Worm (Caenorhabditis elegans): ENCODE data around the gene grl-27.

The grl-27 gene

DNA sequence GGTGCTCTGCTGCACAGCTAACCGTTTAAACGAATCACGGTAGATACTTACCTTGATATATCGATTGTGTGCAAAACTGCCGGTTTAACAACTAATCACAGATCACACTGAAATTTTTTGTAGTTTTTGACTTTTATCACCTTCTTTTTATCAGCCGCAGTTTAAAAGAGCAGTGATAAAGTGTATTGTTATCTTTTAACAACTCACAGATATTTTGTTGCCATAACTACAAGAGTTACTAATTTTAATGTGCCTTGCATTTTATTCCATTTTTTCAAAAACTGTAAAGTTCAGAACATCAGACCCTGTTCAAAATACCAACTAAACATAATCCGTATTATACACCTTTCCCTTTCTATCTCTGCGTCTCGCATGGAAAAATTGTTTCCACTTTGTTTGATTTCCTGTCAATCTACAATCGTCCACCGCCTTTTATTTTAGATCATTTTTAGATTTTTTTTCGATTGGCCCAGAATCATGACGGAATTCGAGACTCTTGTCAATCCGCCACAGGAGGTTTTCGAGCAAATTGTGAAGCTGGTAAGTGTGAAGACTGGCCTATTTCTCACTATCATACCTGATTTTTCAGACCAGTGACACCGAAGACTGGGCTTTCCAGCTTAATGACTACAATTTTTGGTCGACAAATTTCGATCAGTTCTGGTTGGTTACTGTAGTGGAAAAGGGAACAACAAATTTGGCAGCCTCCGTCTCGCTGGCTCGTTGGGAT lies 22.8 kb downstream of the grl-27 start, which contains the start of gene T24A6.20:
T24A6.20 (plus strand) TSS at position 395 of the 730 bp plus-strand sequence.
- TF ChIP-seq unc-62 (GFP tag; optimal IDR thresholded peaks at IDR 0.05), result no peak

DNA sequence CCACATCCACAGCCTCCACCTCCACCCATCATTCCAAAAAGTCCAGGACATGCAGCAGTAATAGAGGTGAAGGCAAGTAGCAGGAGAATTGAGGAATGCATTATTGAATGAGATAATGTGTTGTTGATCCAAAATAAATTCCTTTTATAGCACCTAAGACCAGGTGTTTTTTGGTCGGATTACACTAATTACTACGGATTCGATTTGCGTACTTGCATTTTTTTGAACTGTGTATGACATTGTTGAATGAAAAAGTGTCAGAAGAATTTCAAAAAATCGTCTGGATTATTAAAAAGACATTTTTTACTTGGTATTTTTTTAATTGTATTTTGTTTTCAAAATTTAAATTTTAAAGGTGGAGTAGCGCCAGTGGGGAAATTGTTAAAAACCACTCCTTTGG lies 23.9 kb downstream of the grl-27 start, which contains the start of gene grl-28:
grl-28 (minus strand) TSS at position 101 of the 400 bp plus-strand sequence.
- TF ChIP-seq unc-62 (GFP tag; optimal IDR thresholded peaks at IDR 0.05), result no peak

DNA sequence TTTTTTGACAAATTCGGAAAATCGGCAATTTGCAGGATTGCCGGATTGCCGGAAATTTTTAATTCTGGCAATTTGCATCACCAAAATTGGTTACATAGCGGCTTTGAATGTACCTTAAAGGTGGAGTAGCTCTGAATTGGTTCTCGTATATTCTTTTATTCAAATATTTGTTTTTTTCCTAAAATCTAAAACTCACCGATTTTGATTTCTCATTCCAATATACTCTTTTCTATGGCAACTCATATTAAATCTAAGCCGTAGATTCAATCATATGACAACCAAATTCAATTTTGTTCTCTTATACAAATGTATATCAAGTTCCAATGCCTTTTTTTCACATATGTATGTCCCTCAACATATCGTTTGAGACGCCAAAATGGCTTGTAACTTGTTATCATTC lies 26.1 kb downstream of the grl-27 start, which contains the start of gene sri-21:
sri-21 (plus strand) TSS at position 301 of the 400 bp plus-strand sequence.
- no peak for TF ChIP-seq unc-62 (GFP tag; optimal IDR thresholded peaks at IDR 0.05)

DNA sequence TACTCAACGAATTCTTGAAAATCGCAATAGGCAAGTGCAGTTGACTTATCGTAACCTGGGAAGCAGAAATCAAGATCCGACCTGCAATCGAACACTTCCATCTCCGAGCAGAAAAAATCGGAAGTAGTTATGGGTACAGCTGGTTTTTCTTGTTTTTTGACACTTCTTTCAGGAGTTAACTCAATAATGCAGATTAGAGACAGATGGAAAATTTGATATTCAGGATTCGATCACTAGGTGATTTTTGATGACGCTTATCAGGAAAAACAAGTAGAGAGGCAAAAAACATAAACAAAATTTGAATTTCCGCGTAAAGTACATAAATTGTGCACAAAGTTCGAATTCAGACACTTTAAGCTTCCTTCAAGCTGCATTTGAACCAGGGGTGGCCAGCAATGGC lies 26.9 kb downstream of the grl-27 start, which contains the start of gene srw-130:
srw-130 (minus strand) TSS at position 101 of the 400 bp plus-strand sequence.
- no peak for TF ChIP-seq unc-62 (GFP tag; optimal IDR thresholded peaks at IDR 0.05)

DNA sequence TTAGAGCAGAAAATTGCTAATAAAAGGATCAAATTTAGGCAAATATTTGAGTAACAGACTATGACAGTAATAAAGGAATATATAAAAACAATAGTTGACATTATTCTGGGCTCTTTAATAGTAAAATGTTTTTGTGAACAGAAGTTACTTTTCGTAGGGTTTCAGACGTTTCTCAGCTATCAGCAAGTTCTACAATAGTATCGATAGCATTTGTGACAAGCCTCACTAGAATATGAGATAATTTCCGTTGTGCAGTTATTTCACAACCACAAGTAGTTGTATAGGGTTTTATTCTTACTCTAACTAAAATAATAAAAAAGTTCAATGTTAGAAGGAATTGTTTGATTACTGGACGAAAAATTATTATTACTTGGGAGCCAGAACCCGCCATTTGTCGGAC lies 29.1 kb downstream of the grl-27 start, which contains the start of gene srbc-68:
srbc-68 (minus strand) TSS at position 101 of the 400 bp plus-strand sequence.
- no peak for TF ChIP-seq unc-62 (GFP tag; optimal IDR thresholded peaks at IDR 0.05)

DNA sequence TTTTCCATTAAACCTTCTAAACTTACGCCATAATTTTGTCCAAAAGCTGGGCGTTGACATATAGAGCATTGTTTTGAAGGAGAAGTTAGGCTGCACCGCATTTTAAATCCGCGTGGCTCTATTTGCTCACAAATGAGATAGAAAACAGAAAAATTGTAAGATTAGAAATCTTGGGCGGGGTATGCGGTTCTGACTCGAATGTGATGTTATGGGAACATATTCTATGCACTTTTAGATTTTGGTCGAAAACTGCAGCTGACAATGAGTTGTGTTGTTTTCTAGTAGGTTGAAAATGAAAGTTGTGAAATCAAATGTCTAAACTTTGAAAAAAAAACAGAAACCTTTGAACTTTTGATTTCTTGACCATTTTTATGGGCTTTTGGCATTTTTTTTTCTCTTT lies 32.3 kb downstream of the grl-27 start, which contains the start of gene nhr-222:
nhr-222 (minus strand) TSS at position 101 of the 400 bp plus-strand sequence.
- TF ChIP-seq unc-62 (GFP tag; optimal IDR thresholded peaks at IDR 0.05), result no peak

DNA sequence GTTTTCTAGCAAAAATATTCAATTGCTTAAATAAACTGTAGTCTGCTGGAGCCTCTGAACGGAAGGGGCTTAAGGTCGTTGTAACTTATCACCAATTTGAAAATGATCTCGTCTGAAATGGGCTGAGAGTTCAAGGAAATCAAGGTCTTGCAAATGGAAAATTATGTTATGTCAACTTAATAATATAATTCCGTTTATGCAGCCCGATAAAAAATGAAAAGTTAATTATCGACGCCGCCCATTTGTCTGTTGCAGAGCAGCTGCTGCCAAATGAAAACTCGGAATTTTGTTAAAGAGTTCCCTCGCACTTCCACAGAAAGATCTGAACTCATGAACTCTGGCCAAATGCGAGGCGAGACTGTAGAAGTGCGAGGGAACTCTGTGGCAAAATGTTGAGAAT lies 34.5 kb downstream of the grl-27 start, which contains the start of gene srbc-67:
srbc-67 (minus strand) TSS at position 101 of the 400 bp plus-strand sequence.
- no peak for TF ChIP-seq unc-62 (GFP tag; optimal IDR thresholded peaks at IDR 0.05)

DNA sequence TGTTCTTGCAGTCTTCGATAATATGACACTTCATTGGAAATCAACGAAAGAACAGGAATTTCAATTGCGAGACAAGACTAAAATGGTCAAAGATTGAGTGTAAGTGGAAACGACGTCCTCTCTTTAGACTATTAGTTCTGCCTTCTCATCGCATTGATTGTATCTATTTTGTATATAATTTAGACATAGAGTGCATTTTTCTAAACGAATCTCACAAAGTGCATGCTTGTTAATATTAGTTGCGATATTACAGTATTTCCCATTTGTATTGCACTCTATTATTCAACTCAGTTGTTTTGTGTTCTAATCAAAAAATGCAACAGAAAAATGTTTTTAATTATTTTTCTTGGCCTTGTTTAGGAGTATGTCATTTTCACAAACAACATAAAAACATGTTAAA lies 37.4 kb downstream of the grl-27 start, which contains the start of gene nhr-93:
nhr-93 (minus strand) TSS at position 101 of the 400 bp plus-strand sequence.
- no peak for TF ChIP-seq unc-62 (GFP tag; optimal IDR thresholded peaks at IDR 0.05)

DNA sequence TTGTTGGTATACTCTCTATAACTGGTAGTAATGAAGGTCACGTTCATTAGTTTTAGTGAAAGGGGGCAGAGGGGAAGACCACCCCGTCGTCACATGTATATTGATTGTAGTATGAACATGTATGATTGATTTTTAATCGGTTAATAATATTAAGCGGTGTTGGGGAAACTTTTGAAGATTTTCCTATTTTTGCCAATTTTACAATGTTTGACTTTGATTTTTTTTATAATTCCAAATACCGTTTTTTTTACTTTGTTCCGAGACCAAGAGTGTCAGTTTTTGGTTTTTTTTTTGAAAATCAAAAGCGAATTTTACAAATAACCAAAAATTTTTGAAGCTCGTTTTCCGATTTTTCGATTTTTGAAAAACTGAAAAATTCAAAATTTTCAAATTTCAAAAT lies 40.4 kb downstream of the grl-27 start, which contains the start of gene nhr-221:
nhr-221 (minus strand) TSS at position 101 of the 400 bp plus-strand sequence.
- TF ChIP-seq unc-62 (GFP tag; optimal IDR thresholded peaks at IDR 0.05), result no peak

DNA sequence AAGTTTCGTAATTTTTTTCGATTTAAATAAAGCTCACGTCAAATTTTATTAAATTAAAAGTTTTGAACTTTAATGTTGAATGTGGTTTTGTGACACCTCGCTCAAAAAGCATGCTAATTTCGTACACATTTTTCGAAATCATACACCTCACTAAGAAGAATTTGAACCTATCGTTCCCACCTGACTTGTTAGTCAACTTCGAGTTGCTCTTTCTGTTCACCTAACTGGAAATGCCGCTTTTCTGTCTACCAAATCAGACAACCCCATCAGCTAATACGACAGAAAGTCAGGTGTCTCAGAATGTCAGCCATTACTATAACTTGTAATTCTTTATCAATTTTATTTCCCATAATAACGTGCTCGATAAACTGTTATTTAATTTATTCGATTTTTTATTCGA lies 45.3 kb downstream of the grl-27 start, which contains the start of gene srbc-66:
srbc-66 (plus strand) TSS at position 301 of the 400 bp plus-strand sequence.
- TF ChIP-seq unc-62 (GFP tag; optimal IDR thresholded peaks at IDR 0.05), result no peak

DNA sequence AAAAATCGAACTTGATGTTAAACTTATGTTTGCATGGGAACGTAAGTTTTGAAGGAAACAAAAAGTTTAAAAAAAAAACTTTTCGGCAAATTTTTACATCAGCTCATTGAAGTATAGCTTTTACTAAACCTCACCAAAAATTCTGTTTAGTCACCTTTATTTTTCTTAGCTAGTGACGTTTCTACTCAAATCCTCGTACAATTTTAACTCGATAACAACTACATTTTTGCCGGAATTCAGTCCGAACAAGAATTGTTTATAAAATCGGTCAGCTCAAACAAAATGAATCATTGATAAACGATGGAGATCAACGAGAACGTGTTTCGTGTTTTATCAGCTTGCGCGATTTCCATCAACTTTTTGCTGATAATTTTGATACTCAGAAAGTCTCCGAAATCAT lies 48.8 kb downstream of the grl-27 start, which contains the start of gene str-260:
str-260 (plus strand) TSS at position 301 of the 400 bp plus-strand sequence.
- TF ChIP-seq unc-62 (GFP tag; optimal IDR thresholded peaks at IDR 0.05), result no peak
